Fruit fly (Drosophila melanogaster) whole organism, embryonic: ENCODE data around the gene RapGAP1.

Experiments used
- Bgb ChIP-seq: fragments of 200-800 bp; sonication (Bioruptor generic); IDR thresholded peaks from 2 replicates; pipeline ENCODE4 v1.3.6; 2022; ENCODE audit warnings: missing biosample characterization, missing genetic modification characterization; ENCODE audit not compliant: partially characterized antibody
- CG3847 ChIP-seq: fragments of 200-800 bp; sonication (Bioruptor generic); IDR thresholded peaks from 2 replicates; pipeline ENCODE4 v1.3.6; 2022; ENCODE audit warnings: missing biosample characterization, missing genetic modification characterization
- CG6683 ChIP-seq: fragments of 200-800 bp; sonication (Bioruptor generic); optimal IDR thresholded peaks from 2 replicates; lab custom pipeline; 2017; ENCODE audit warnings: missing biosample characterization, mild to moderate bottlenecking, missing genetic modification characterization, missing genetic modification reagents
- Neu2 ChIP-seq: fragments of 200-800 bp; sonication (Bioruptor generic); optimal IDR thresholded peaks from 3 replicates; lab custom pipeline; 2016; ENCODE audit warnings: missing biosample characterization, missing genetic modification characterization, borderline replicate concordance
- Nf-YC ChIP-seq: fragments of 200-800 bp; optimal IDR thresholded peaks from 3 replicates; lab custom pipeline; 2019; ENCODE audit warnings: missing biosample characterization, mild to moderate bottlenecking, missing genetic modification characterization, moderate library complexity
- Oli ChIP-seq: fragments of 200-800 bp; sonication (Bioruptor generic); optimal IDR thresholded peaks from 2 replicates; lab custom pipeline; 2018; ENCODE audit warnings: missing biosample characterization, mild to moderate bottlenecking, missing genetic modification characterization, moderate library complexity
- crol ChIP-seq: fragments of 200-800 bp; sonication (Bioruptor generic); IDR thresholded peaks from 2 replicates; pipeline ENCODE4 v1.3.6; 2022; ENCODE audit warnings: missing biosample characterization, missing genetic modification characterization
- da ChIP-seq: fragments of 200-800 bp; sonication (Bioruptor generic); optimal IDR thresholded peaks from 2 replicates; lab custom pipeline; 2016; ENCODE audit warnings: missing biosample characterization, missing genetic modification characterization
- dmrt11E ChIP-seq: fragments of 200-800 bp; sonication (Bioruptor generic); optimal IDR thresholded peaks from 3 replicates; lab custom pipeline; 2018; ENCODE audit warnings: missing biosample characterization, mild to moderate bottlenecking, missing genetic modification characterization, moderate library complexity
- dpn ChIP-seq, 2 experiments: fragments of 200-800 bp; sonication (Bioruptor generic); optimal IDR thresholded peaks; 3 replicates each; lab custom pipeline; 2016; ENCODE audit warnings: missing biosample characterization in 2 of 2, missing genetic modification characterization in 2 of 2
- wor ChIP-seq: fragments of 200-800 bp; sonication (Bioruptor generic); IDR thresholded peaks from 2 replicates; pipeline ENCODE4 v1.3.6; 2022; ENCODE audit warnings: missing biosample characterization, missing genetic modification characterization

DNA sequence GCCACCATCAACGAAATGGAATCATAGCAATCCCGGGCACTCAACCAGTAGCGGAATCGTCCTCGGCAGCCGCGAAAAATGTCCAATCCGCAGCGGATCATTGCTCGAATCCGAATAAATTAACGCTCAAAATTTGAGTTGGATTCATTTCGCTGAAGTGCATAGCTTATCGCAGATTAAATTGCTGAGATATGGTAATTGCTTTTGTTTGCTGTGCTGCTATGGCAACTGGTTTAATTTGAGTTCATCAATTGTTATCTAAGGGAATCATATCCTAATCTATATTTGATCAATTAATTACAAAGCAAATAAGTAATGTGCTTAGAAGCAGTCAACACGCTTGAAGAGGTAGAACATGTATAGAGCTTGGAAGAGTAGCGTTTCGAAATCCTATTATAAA lies 116.6 kb downstream of the RapGAP1 start, which contains the start of gene Gr28b:
- TF ChIP-seq CG6683 (GFP tag; lab: Kevin White, UChicago), result no peak
- TF ChIP-seq CG3847 (GFP tag; lab: Robert Waterston, UW), result no peak
- TF ChIP-seq dmrt11E (tag; lab: Kevin White, UChicago), result no peak
- no peak for TF ChIP-seq Nf-YC
- no peak for TF ChIP-seq wor (GFP tag; lab: Robert Waterston, UW)
- TF ChIP-seq Bgb, result no peak
- TF ChIP-seq Neu2, result no peak
- no peak for TF ChIP-seq crol (GFP tag; lab: Robert Waterston, UW)
- TF ChIP-seq da (GFP tag; lab: Kevin White, UChicago), result no peak
- no peak for TF ChIP-seq Oli (tag; lab: Kevin White, UChicago)
- TF ChIP-seq dpn (GFP tag; optimal IDR thresholded peaks at IDR 0.05; lab: Kevin White, UChicago), result no peak
